Worm (Caenorhabditis elegans) whole organism, L4 larva: Measurements from ENCODE around the gene jhdm-1.

Experiments
- F26F4.8 ChIP-seq: fragments of 200-800 bp; sonication (Bioruptor generic); conservative IDR thresholded peaks from 2 replicates; pipeline ENCODE4 v1.3.6; 2022; ENCODE audit warnings: missing genetic modification characterization, missing compliant biosample characterization
- F44E2.7 ChIP-seq: fragments of 200-800 bp; sonication (Bioruptor generic); IDR thresholded peaks from 2 replicates; pipeline ENCODE4 v2.1.2; 2022; ENCODE audit warnings: missing genetic modification characterization, missing compliant biosample characterization
- R02D3.7 ChIP-seq: fragments of 150-350 bp; sonication (generic microtip); optimal IDR thresholded peaks from 3 replicates; lab custom pipeline; 2014; ENCODE audit warnings: missing biosample characterization, missing genetic modification characterization
- Y48G9A.11 ChIP-seq: fragments of 200-800 bp; sonication (Bioruptor generic); IDR thresholded peaks from 2 replicates; pipeline ENCODE4 v1.3.6; 2022; ENCODE audit warnings: missing genetic modification reagents, missing genetic modification characterization, missing compliant biosample characterization
- Y75B8A.6 ChIP-seq: fragments of 200-800 bp; sonication (Bioruptor generic); IDR thresholded peaks from 2 replicates; pipeline ENCODE4 v1.3.6; 2022; ENCODE audit warnings: missing genetic modification reagents, missing genetic modification characterization, missing compliant biosample characterization
- ZK337.2 ChIP-seq: fragments of 200-800 bp; sonication (Bioruptor generic); IDR thresholded peaks from 2 replicates; pipeline ENCODE4 v1.3.6; 2022; ENCODE audit warnings: missing genetic modification reagents, missing genetic modification characterization, missing compliant biosample characterization
- ZK546.5 ChIP-seq, 2 experiments: sonication (generic microtip); optimal IDR thresholded peaks; 2 replicates each; lab custom pipeline; 2017; ENCODE audit warnings: missing biosample characterization in 2 of 2, missing genetic modification characterization in 2 of 2
- arid-1 ChIP-seq: fragments of 200-800 bp; sonication (Bioruptor generic); conservative IDR thresholded peaks from 2 replicates; pipeline ENCODE4 v1.3.6; 2022; ENCODE audit warnings: missing genetic modification reagents, missing genetic modification characterization, missing compliant biosample characterization
- ceh-20 ChIP-seq: fragments of 200-800 bp; sonication (Bioruptor generic); IDR thresholded peaks from 2 replicates; pipeline ENCODE4 v1.3.6; 2022; ENCODE audit warnings: missing genetic modification reagents, missing genetic modification characterization, missing compliant biosample characterization
- ceh-44 ChIP-seq: fragments of 200-800 bp; sonication (Bioruptor generic); IDR thresholded peaks from 2 replicates; pipeline ENCODE4 v1.3.6; 2022; ENCODE audit warnings: missing genetic modification reagents, missing genetic modification characterization, missing compliant biosample characterization
- ceh-82 ChIP-seq: sonication (generic microtip); optimal IDR thresholded peaks from 2 replicates; lab custom pipeline; 2017; ENCODE audit warnings: missing biosample characterization, missing genetic modification characterization
- ces-1 ChIP-seq: fragments of 150-350 bp; sonication (generic microtip); optimal IDR thresholded peaks from 4 replicates; lab custom pipeline; 2014; ENCODE audit warnings: missing biosample characterization, missing genetic modification reagents, missing genetic modification characterization
- ctbp-1 ChIP-seq: fragments of 200-800 bp; sonication (Bioruptor generic); IDR thresholded peaks from 2 replicates; pipeline ENCODE4 v1.3.6; 2022; ENCODE audit warnings: missing genetic modification reagents, missing genetic modification characterization, missing compliant biosample characterization
- daf-12 ChIP-seq: fragments of 150-350 bp; optimal IDR thresholded peaks from 2 replicates; lab custom pipeline; 2014; ENCODE audit warnings: missing biosample characterization, missing genetic modification reagents, missing genetic modification characterization
- dmd-8 ChIP-seq: fragments of 200-800 bp; sonication (Bioruptor generic); IDR thresholded peaks from 2 replicates; pipeline ENCODE4 v1.3.6; 2022; ENCODE audit warnings: missing genetic modification characterization, missing compliant biosample characterization
- dmd-9 ChIP-seq: fragments of 200-800 bp; sonication (Bioruptor generic); IDR thresholded peaks from 2 replicates; pipeline ENCODE4 v1.3.6; 2022; ENCODE audit warnings: missing genetic modification reagents, missing genetic modification characterization, missing compliant biosample characterization
- dpl-1 ChIP-seq: fragments of 150-350 bp; optimal IDR thresholded peaks from 2 replicates; lab custom pipeline; 2014; ENCODE audit warnings: missing biosample characterization, missing genetic modification reagents, missing genetic modification characterization
- egl-27 ChIP-seq: sonication (generic microtip); optimal IDR thresholded peaks from 3 replicates; lab custom pipeline; 2017; ENCODE audit warnings: missing biosample characterization, missing genetic modification reagents, missing genetic modification characterization
- egl-43 ChIP-seq: fragments of 200-800 bp; sonication (Bioruptor generic); IDR thresholded peaks from 2 replicates; pipeline ENCODE4 v1.3.6; 2022; ENCODE audit warnings: missing genetic modification reagents, missing genetic modification characterization, missing compliant biosample characterization
- hlh-11 ChIP-seq: fragments of 200-800 bp; sonication (Bioruptor generic); optimal IDR thresholded peaks from 2 replicates; lab custom pipeline; 2018; ENCODE audit warnings: mild to moderate bottlenecking, missing genetic modification characterization, missing compliant biosample characterization
- hmg-1.1 ChIP-seq: fragments of 200-800 bp; sonication (Bioruptor generic); IDR thresholded peaks from 2 replicates; pipeline ENCODE4 v1.3.6; 2022; ENCODE audit warnings: missing genetic modification reagents, missing genetic modification characterization, missing compliant biosample characterization
- jun-1 ChIP-seq: fragments of 150-350 bp; optimal IDR thresholded peaks from 2 replicates; lab custom pipeline; 2014; ENCODE audit warnings: missing biosample characterization, missing genetic modification reagents, missing genetic modification characterization
- lim-7 ChIP-seq: fragments of 200-800 bp; sonication (Bioruptor generic); IDR thresholded peaks from 2 replicates; pipeline ENCODE4 v1.3.6; 2022; ENCODE audit warnings: missing genetic modification characterization, missing compliant biosample characterization
- lin-13 ChIP-seq: fragments of 150-350 bp; optimal IDR thresholded peaks from 2 replicates; lab custom pipeline; 2014; ENCODE audit warnings: missing biosample characterization, missing genetic modification reagents, missing genetic modification characterization
- lin-29 ChIP-seq: fragments of 200-800 bp; sonication (Bioruptor generic); IDR thresholded peaks from 2 replicates; pipeline ENCODE4 v1.3.6; 2022; ENCODE audit warnings: missing genetic modification reagents, missing genetic modification characterization, missing compliant biosample characterization
- lin-38 ChIP-seq: fragments of 200-800 bp; sonication (Bioruptor generic); IDR thresholded peaks from 2 replicates; pipeline ENCODE4 v1.3.6; 2022; ENCODE audit warnings: missing genetic modification reagents, missing genetic modification characterization, missing compliant biosample characterization
- madf-9 ChIP-seq: fragments of 200-800 bp; sonication (Bioruptor generic); conservative IDR thresholded peaks from 2 replicates; pipeline ENCODE4 v1.3.6; 2022; ENCODE audit warnings: missing genetic modification reagents, missing genetic modification characterization, missing compliant biosample characterization
- mes-2 ChIP-seq: sonication (generic microtip); optimal IDR thresholded peaks from 2 replicates; lab custom pipeline; 2016; ENCODE audit warnings: missing genotype, mild to moderate bottlenecking, missing genetic modification characterization, missing compliant biosample characterization; ENCODE audit not compliant: poor library complexity, severe bottlenecking
- mxl-3 ChIP-seq: fragments of 200-800 bp; sonication (Bioruptor generic); optimal IDR thresholded peaks from 2 replicates; lab custom pipeline; 2018; ENCODE audit warnings: mild to moderate bottlenecking, missing genetic modification characterization, missing compliant biosample characterization
- nhr-10 ChIP-seq: fragments of 150-350 bp; optimal IDR thresholded peaks from 2 replicates; lab custom pipeline; 2014; ENCODE audit warnings: missing biosample characterization, missing genetic modification characterization
- nhr-102 ChIP-seq: sonication (generic microtip); optimal IDR thresholded peaks from 2 replicates; lab custom pipeline; 2016; ENCODE audit warnings: mild to moderate bottlenecking, missing genetic modification characterization, moderate library complexity, missing compliant biosample characterization
- nhr-111 ChIP-seq: fragments of 200-800 bp; sonication (Bioruptor generic); optimal IDR thresholded peaks from 2 replicates; lab custom pipeline; 2018; ENCODE audit warnings: mild to moderate bottlenecking, missing genetic modification characterization, missing compliant biosample characterization
- nhr-28 ChIP-seq: fragments of 150-350 bp; optimal IDR thresholded peaks from 2 replicates; lab custom pipeline; 2014; ENCODE audit warnings: missing biosample characterization, missing genetic modification characterization
- nhr-41 ChIP-seq: fragments of 200-800 bp; sonication (Bioruptor generic); IDR thresholded peaks from 2 replicates; pipeline ENCODE4 v1.3.6; 2022; ENCODE audit warnings: missing genetic modification reagents, missing genetic modification characterization, missing compliant biosample characterization
- nhr-42 ChIP-seq: fragments of 200-800 bp; sonication (Bioruptor generic); IDR thresholded peaks from 2 replicates; pipeline ENCODE4 v1.3.6; 2022; ENCODE audit warnings: missing genetic modification characterization, missing compliant biosample characterization
- nhr-48 ChIP-seq: sonication (generic microtip); optimal IDR thresholded peaks from 2 replicates; lab custom pipeline; 2016; ENCODE audit warnings: mild to moderate bottlenecking, missing genetic modification characterization, missing compliant biosample characterization
- nhr-76 ChIP-seq: fragments of 150-350 bp; optimal IDR thresholded peaks from 2 replicates; lab custom pipeline; 2014; ENCODE audit warnings: missing biosample characterization, missing genetic modification characterization
- saeg-2 ChIP-seq: fragments of 200-800 bp; sonication (Bioruptor generic); IDR thresholded peaks from 2 replicates; pipeline ENCODE4 v1.3.6; 2022; ENCODE audit warnings: missing genetic modification reagents, missing genetic modification characterization, missing compliant biosample characterization
- sdz-12 ChIP-seq: fragments of 200-800 bp; sonication (Bioruptor generic); optimal IDR thresholded peaks from 2 replicates; lab custom pipeline; 2018; ENCODE audit warnings: mild to moderate bottlenecking, missing genetic modification characterization, missing compliant biosample characterization
- skn-1 ChIP-seq: fragments of 150-350 bp; optimal IDR thresholded peaks from 2 replicates; lab custom pipeline; 2014; ENCODE audit warnings: missing biosample characterization, missing genetic modification characterization
- snpc-1.2 ChIP-seq: fragments of 200-800 bp; sonication (Bioruptor generic); IDR thresholded peaks from 2 replicates; pipeline ENCODE4 v1.3.6; 2022; ENCODE audit warnings: missing genetic modification reagents, missing genetic modification characterization, missing compliant biosample characterization
- spr-3 ChIP-seq: fragments of 200-800 bp; sonication (Bioruptor generic); optimal IDR thresholded peaks from 2 replicates; lab custom pipeline; 2018; ENCODE audit warnings: mild to moderate bottlenecking, missing genetic modification characterization, missing compliant biosample characterization
- tag-97 ChIP-seq: fragments of 200-800 bp; sonication (Bioruptor generic); IDR thresholded peaks from 2 replicates; pipeline ENCODE4 v1.3.6; 2022; ENCODE audit warnings: missing genetic modification characterization, missing compliant biosample characterization
- unc-39 ChIP-seq: sonication (generic microtip); optimal IDR thresholded peaks from 2 replicates; lab custom pipeline; 2017; ENCODE audit warnings: missing biosample characterization, missing genetic modification characterization
- unc-62 ChIP-seq, 3 experiments: fragments of 150-350 bp in 1 of 3; sonication (generic microtip); optimal IDR thresholded peaks in 2 of 3; peaks in 1 of 3; 1 replicate in 1 of 3; 2 replicates in 2 of 3; lab custom pipeline; 2014 to 2017; ENCODE audit warnings: missing biosample characterization in 3 of 3, missing genetic modification characterization in 3 of 3, missing genetic modification reagents in 3 of 3, missing genotype in 1 of 3
- zag-1 ChIP-seq: fragments of 150-350 bp; optimal IDR thresholded peaks from 2 replicates; lab custom pipeline; 2014; ENCODE audit warnings: missing biosample characterization, missing genetic modification characterization
- zfp-2 ChIP-seq: sonication (generic microtip); optimal IDR thresholded peaks from 2 replicates; lab custom pipeline; 2016; ENCODE audit warnings: mild to moderate bottlenecking, missing genetic modification characterization, missing compliant biosample characterization
- zfp-3 ChIP-seq: fragments of 200-800 bp; sonication (Bioruptor generic); conservative IDR thresholded peaks from 2 replicates; pipeline ENCODE4 v1.3.6; 2022; ENCODE audit warnings: missing genetic modification reagents, missing genetic modification characterization, missing compliant biosample characterization
- zip-2 ChIP-seq: fragments of 150-350 bp; optimal IDR thresholded peaks from 2 replicates; lab custom pipeline; 2014; ENCODE audit warnings: missing biosample characterization, missing genetic modification characterization
- ztf-7 ChIP-seq: fragments of 150-350 bp; optimal IDR thresholded peaks from 2 replicates; lab custom pipeline; 2014; ENCODE audit warnings: missing biosample characterization, missing genetic modification characterization

The jhdm-1 gene

ce11 chrIII:6419409-6419944 is 34.8 kb upstream of the jhdm-1 start, which contains the start of gene atgl-1 (continued):
- TF ChIP-seq lin-13 (GFP tag; lab: Kevin White, UChicago) (no peak), zag-1 (tag; lab: Kevin White, UChicago) (no peak), snpc-1.2 (GFP tag; lab: Robert Waterston, UW) (no peak), nhr-10 (no peak), ceh-44 (GFP tag; lab: Robert Waterston, UW) (no peak), madf-9 (GFP tag; lab: Robert Waterston, UW) (no peak), zfp-3 (GFP tag; lab: Robert Waterston, UW) (no peak), dmd-9 (GFP tag; lab: Robert Waterston, UW) (no peak), mxl-3 (GFP tag; lab: Kevin White, UChicago) (peak; percentile 35), egl-27 (no peak), nhr-48 (peak; percentile 8), jun-1 (tag; lab: Kevin White, UChicago) (no peak), ZK337.2 (GFP tag; lab: Robert Waterston, UW) (no peak), lin-29 (GFP tag; lab: Robert Waterston, UW) (no peak), hlh-11 (tag; lab: Kevin White, UChicago) (peak; percentile 52), sdz-12 (GFP tag; lab: Kevin White, UChicago) (no peak), ceh-82 (tag; lab: Kevin White, UChicago) (no peak), zip-2 (tag; lab: Kevin White, UChicago) (no peak), R02D3.7 (no peak), saeg-2 (no peak), nhr-111 (GFP tag; lab: Kevin White, UChicago) (no peak), nhr-28 (tag; lab: Kevin White, UChicago) (peak; percentile 69), tag-97 (GFP tag; lab: Robert Waterston, UW) (no peak), daf-12 (tag; lab: Kevin White, UChicago) (no peak), unc-62 (GFP tag; optimal IDR thresholded peaks at IDR 0.05 in 1 of 2; lab: Kevin White, UChicago) (no peak), unc-62 (tag; optimal IDR thresholded peaks at IDR 0.05; lab: Kevin White, UChicago) (no peak)

- TF ChIP-seq madf-9 (GFP tag; lab: Robert Waterston, UW): no peak
- no peak for TF ChIP-seq skn-1 (tag; lab: Kevin White, UChicago)
- TF ChIP-seq zfp-2 (tag; lab: Kevin White, UChicago): no peak
- no peak for TF ChIP-seq ZK546.5 (tag; optimal IDR thresholded peaks at IDR 0.05; lab: Kevin White, UChicago)
- TF ChIP-seq saeg-2: no peak
- no peak for TF ChIP-seq F44E2.7
- no peak for TF ChIP-seq lim-7 (GFP tag; lab: Robert Waterston, UW)
- TF ChIP-seq ceh-20 (GFP tag; lab: Robert Waterston, UW): 0 out of 2 replicates have a peak, but pooled peaks have one; percentile 22
- TF ChIP-seq spr-3: no peak
- TF ChIP-seq mes-2 (tag; lab: Kevin White, UChicago): no peak
- no peak for TF ChIP-seq arid-1 (GFP tag; lab: Robert Waterston, UW)
- TF ChIP-seq ctbp-1 (GFP tag; lab: Robert Waterston, UW): no peak
- TF ChIP-seq nhr-102: no peak
- TF ChIP-seq dpl-1 (GFP tag; lab: Kevin White, UChicago): no peak
- no peak for TF ChIP-seq F26F4.8 (GFP tag; lab: Robert Waterston, UW)
- TF ChIP-seq egl-43: no peak
- TF ChIP-seq nhr-42 (GFP tag; lab: Robert Waterston, UW): no peak
- no peak for TF ChIP-seq zag-1 (tag; lab: Kevin White, UChicago)
- no peak for TF ChIP-seq Y48G9A.11 (GFP tag; lab: Robert Waterston, UW)
- no peak for TF ChIP-seq nhr-41 (GFP tag; lab: Robert Waterston, UW)
- no peak for TF ChIP-seq Y75B8A.6
- TF ChIP-seq dmd-8: 0 out of 2 replicates have a peak, but pooled peaks have one; percentile 57
- TF ChIP-seq lin-38 (GFP tag; lab: Robert Waterston, UW): no peak
- TF ChIP-seq ces-1 (GFP tag; lab: Kevin White, UChicago): no peak
- TF ChIP-seq hmg-1.1 (GFP tag; lab: Robert Waterston, UW): peak; percentile 7; the same call in 1 of the 2 replicates
- TF ChIP-seq lin-13 (GFP tag; lab: Kevin White, UChicago): no peak
- TF ChIP-seq nhr-76 (tag; lab: Kevin White, UChicago): no peak
- no peak for TF ChIP-seq unc-39
- TF ChIP-seq lin-29 (GFP tag; lab: Robert Waterston, UW): no peak
- TF ChIP-seq ztf-7 (tag; lab: Kevin White, UChicago): no peak
- no peak for TF ChIP-seq ZK337.2 (GFP tag; lab: Robert Waterston, UW)
These were observed 34.1 kb upstream of the jhdm-1 start for ce11 chrIII:6420201-6420600.
